Worm (Caenorhabditis elegans) whole organism, L3 larva: ENCODE data around the gene idpa-1.

Experiments
- R02D3.7 ChIP-seq: fragments of 150-350 bp; optimal IDR thresholded peaks from 2 replicates; lab custom pipeline; 2014; ENCODE audit warnings: missing biosample characterization, missing genetic modification characterization
- aly-2 ChIP-seq: fragments of 150-350 bp; optimal IDR thresholded peaks from 2 replicates; lab custom pipeline; 2014; ENCODE audit warnings: missing biosample characterization, missing genetic modification characterization
- ama-1 ChIP-seq: fragments of 150-350 bp; optimal IDR thresholded peaks from 2 replicates; lab custom pipeline; 2018
- ceh-16 ChIP-seq: sonication (generic microtip); optimal IDR thresholded peaks from 2 replicates; lab custom pipeline; 2017; ENCODE audit warnings: missing biosample characterization, missing genetic modification characterization
- ceh-28 ChIP-seq: fragments of 150-350 bp; optimal IDR thresholded peaks from 2 replicates; lab custom pipeline; 2014; ENCODE audit warnings: missing biosample characterization, missing genetic modification reagents, missing genetic modification characterization
- ceh-82 ChIP-seq: fragments of 150-350 bp; optimal IDR thresholded peaks from 2 replicates; lab custom pipeline; 2014; ENCODE audit warnings: missing biosample characterization, missing genetic modification characterization
- ceh-9 ChIP-seq: sonication (generic microtip); optimal IDR thresholded peaks from 2 replicates; lab custom pipeline; 2018; ENCODE audit warnings: missing biosample characterization, missing genetic modification characterization
- egl-27 ChIP-seq: sonication (generic microtip); optimal IDR thresholded peaks from 4 replicates; lab custom pipeline; 2017; ENCODE audit warnings: missing biosample characterization, missing genetic modification reagents, missing genetic modification characterization
- egl-5 ChIP-seq: fragments of 150-350 bp; optimal IDR thresholded peaks from 2 replicates; lab custom pipeline; 2017; ENCODE audit warnings: missing biosample characterization, missing genetic modification reagents, missing genetic modification characterization, inconsistent platforms
- elt-1 ChIP-seq: fragments of 150-350 bp; optimal IDR thresholded peaks from 2 replicates; lab custom pipeline; 2014; ENCODE audit warnings: missing biosample characterization, missing genetic modification characterization
- elt-2 ChIP-seq: sonication (generic microtip); optimal IDR thresholded peaks from 2 replicates; lab custom pipeline; 2016; ENCODE audit warnings: missing genetic modification reagents, mild to moderate bottlenecking, missing genetic modification characterization, missing compliant biosample characterization
- elt-3 ChIP-seq, 3 experiments: fragments of 150-350 bp in 1 of 3; sonication (generic microtip) in 2 of 3; optimal IDR thresholded peaks; 2 replicates in 2 of 3; 4 replicates in 1 of 3; lab custom pipeline; 2014 to 2017; ENCODE audit warnings: missing biosample characterization in 3 of 3, missing genetic modification characterization in 3 of 3
- eor-1 ChIP-seq, 2 experiments: fragments of 150-350 bp; optimal IDR thresholded peaks; 2 replicates each; lab custom pipeline; 2014 to 2018; ENCODE audit warnings: missing biosample characterization in 2 of 2, missing genetic modification characterization in 2 of 2
- fkh-2 ChIP-seq: fragments of 150-350 bp; optimal IDR thresholded peaks from 2 replicates; lab custom pipeline; 2014; ENCODE audit warnings: missing biosample characterization, missing genetic modification reagents, missing genetic modification characterization
- hmg-11 ChIP-seq: sonication (generic microtip); optimal IDR thresholded peaks from 2 replicates; lab custom pipeline; 2016; ENCODE audit warnings: missing genetic modification characterization, missing compliant biosample characterization
- jun-1 ChIP-seq: fragments of 150-350 bp; optimal IDR thresholded peaks from 2 replicates; lab custom pipeline; 2014; ENCODE audit warnings: missing biosample characterization, missing genetic modification reagents, missing genetic modification characterization
- lsy-12 ChIP-seq: sonication (generic microtip); optimal IDR thresholded peaks from 2 replicates; lab custom pipeline; 2016; ENCODE audit warnings: mild to moderate bottlenecking, missing genetic modification characterization, missing compliant biosample characterization
- mdl-1 ChIP-seq: fragments of 150-350 bp; optimal IDR thresholded peaks from 2 replicates; lab custom pipeline; 2014; ENCODE audit warnings: missing biosample characterization, missing genetic modification characterization
- mml-1 ChIP-seq: fragments of 150-350 bp; sonication (generic microtip); optimal IDR thresholded peaks from 3 replicates; lab custom pipeline; 2014; ENCODE audit warnings: missing biosample characterization, missing genetic modification characterization
- nfya-1 ChIP-seq: sonication (generic microtip); optimal IDR thresholded peaks from 2 replicates; lab custom pipeline; 2017; ENCODE audit warnings: missing genetic modification characterization, mild to moderate bottlenecking, missing compliant biosample characterization, antibody characterized with exemption, moderate library complexity; ENCODE audit not compliant: insufficient read depth
- nhr-11 ChIP-seq: fragments of 150-350 bp; optimal IDR thresholded peaks from 2 replicates; lab custom pipeline; 2014; ENCODE audit warnings: missing biosample characterization, missing genetic modification characterization
- nhr-12 ChIP-seq: fragments of 150-350 bp; optimal IDR thresholded peaks from 2 replicates; lab custom pipeline; 2014; ENCODE audit warnings: missing biosample characterization, missing genetic modification characterization
- nhr-23 ChIP-seq: fragments of 150-350 bp; optimal IDR thresholded peaks from 2 replicates; lab custom pipeline; 2014; ENCODE audit warnings: missing biosample characterization, missing genetic modification reagents, missing genetic modification characterization
- nhr-237 ChIP-seq: fragments of 150-350 bp; optimal IDR thresholded peaks from 2 replicates; lab custom pipeline; 2014; ENCODE audit warnings: missing biosample characterization, missing genetic modification characterization
- nhr-67 ChIP-seq: fragments of 150-350 bp; optimal IDR thresholded peaks from 2 replicates; lab custom pipeline; 2014; ENCODE audit warnings: missing biosample characterization, missing genetic modification characterization
- nhr-76 ChIP-seq: fragments of 150-350 bp; sonication (generic microtip); optimal IDR thresholded peaks from 5 replicates; lab custom pipeline; 2014; ENCODE audit warnings: missing biosample characterization, missing genetic modification characterization
- nhr-77 ChIP-seq: fragments of 150-350 bp; optimal IDR thresholded peaks from 2 replicates; lab custom pipeline; 2014; ENCODE audit warnings: missing biosample characterization, missing genetic modification characterization
- pha-4 ChIP-seq: fragments of 150-350 bp; optimal IDR thresholded peaks from 2 replicates; lab custom pipeline; 2014; ENCODE audit warnings: missing biosample characterization, missing genetic modification reagents, missing genetic modification characterization
- pqm-1 ChIP-seq: fragments of 150-350 bp; optimal IDR thresholded peaks from 2 replicates; lab custom pipeline; 2017; ENCODE audit warnings: missing biosample characterization, missing genetic modification characterization, inconsistent platforms
- sea-2 ChIP-seq: fragments of 150-350 bp; sonication (generic microtip); optimal IDR thresholded peaks from 4 replicates; lab custom pipeline; 2014; ENCODE audit warnings: missing biosample characterization, missing genetic modification reagents, missing genetic modification characterization
- skn-1 ChIP-seq: fragments of 150-350 bp; optimal IDR thresholded peaks from 2 replicates; lab custom pipeline; 2014; ENCODE audit warnings: missing biosample characterization, missing genetic modification characterization
- snpc-4 ChIP-seq: fragments of 150-350 bp; optimal IDR thresholded peaks from 2 replicates; lab custom pipeline; 2014; ENCODE audit warnings: missing biosample characterization, missing genetic modification characterization
- unc-39 ChIP-seq: sonication (generic microtip); optimal IDR thresholded peaks from 4 replicates; lab custom pipeline; 2017; ENCODE audit warnings: missing biosample characterization, missing genetic modification characterization
- unc-62 ChIP-seq: fragments of 150-350 bp; sonication (generic microtip); optimal IDR thresholded peaks from 4 replicates; lab custom pipeline; 2014; ENCODE audit warnings: missing biosample characterization, missing genetic modification reagents, missing genetic modification characterization
- ztf-11 ChIP-seq: fragments of 150-350 bp; optimal IDR thresholded peaks from 2 replicates; lab custom pipeline; 2014; ENCODE audit warnings: missing biosample characterization, missing genetic modification characterization
- ztf-4 ChIP-seq: fragments of 150-350 bp; optimal IDR thresholded peaks from 2 replicates; lab custom pipeline; 2014; ENCODE audit warnings: missing biosample characterization, missing genetic modification characterization

Gene idpa-1

ce11 chrIII:2870228-2870627 is 30.8 kb downstream of the idpa-1 start:
- TF ChIP-seq aly-2 (no peak), sea-2 (no peak), nhr-77 (tag; lab: Kevin White, UChicago) (no peak), nhr-67 (tag; lab: Kevin White, UChicago) (no peak), mdl-1 (no peak), ama-1 (lab: Kevin White, UChicago) (no peak), nhr-23 (tag; lab: Kevin White, UChicago) (no peak), nhr-11 (tag; lab: Kevin White, UChicago) (no peak), unc-62 (GFP tag; lab: Kevin White, UChicago) (no peak), egl-27 (no peak), hmg-11 (tag; lab: Kevin White, UChicago) (no peak), ztf-4 (tag; lab: Kevin White, UChicago) (no peak), pqm-1 (peak; percentile 86), jun-1 (tag; lab: Kevin White, UChicago) (peak; percentile 11), elt-2 (peak; percentile 94), eor-1 (tag; optimal IDR thresholded peaks at IDR 0.05; lab: Kevin White, UChicago) (no peak), nfya-1 (no peak), nhr-12 (tag; lab: Kevin White, UChicago) (no peak), pha-4 (peak; percentile 37), ceh-16 (tag; lab: Kevin White, UChicago) (no peak)
- TF ChIP-seq, all 47 proteins: peak for 4

- TF ChIP-seq nhr-76 (tag; lab: Kevin White, UChicago) (no peak), skn-1 (tag; lab: Kevin White, UChicago) (peak; percentile 27), mdl-1 (no peak), ceh-16 (tag; lab: Kevin White, UChicago) (no peak), R02D3.7 (tag; lab: Kevin White, UChicago) (no peak), nhr-23 (tag; lab: Kevin White, UChicago) (no peak), pha-4 (peak; percentile 67), unc-39 (tag; lab: Kevin White, UChicago) (no peak), ztf-4 (tag; lab: Kevin White, UChicago) (no peak), ceh-28 (tag; lab: Kevin White, UChicago) (no peak), ceh-82 (tag; lab: Kevin White, UChicago) (no peak), nhr-237 (no peak), fkh-2 (no peak), elt-2 (peak; percentile 69), aly-2 (no peak), unc-62 (GFP tag; lab: Kevin White, UChicago) (no peak), eor-1 (tag; optimal IDR thresholded peaks at IDR 0.05; lab: Kevin White, UChicago) (no peak), ztf-11 (tag; lab: Kevin White, UChicago) (no peak), elt-1 (tag; lab: Kevin White, UChicago) (no peak), nhr-77 (tag; lab: Kevin White, UChicago) (no peak), pqm-1 (peak; percentile 49), lsy-12 (tag; lab: Kevin White, UChicago) (no peak)
Observed at ce11 chrIII:2869512-2869911, 31.5 kb downstream of the idpa-1 start.

ce11 chrIII:2869033-2869432 is 32.0 kb downstream of the idpa-1 start:
- TF ChIP-seq elt-3 (tag; optimal IDR thresholded peaks at IDR 0.05; lab: Kevin White, UChicago) (peak in 1 of 3 experiments; percentile 16), unc-39 (tag; lab: Kevin White, UChicago) (no peak), nhr-23 (tag; lab: Kevin White, UChicago) (peak; percentile 21)

ce11 chrIII:2868416-2868815 is 32.6 kb downstream of the idpa-1 start:
- TF ChIP-seq egl-27 (no peak), egl-5 (no peak), nfya-1 (peak; percentile 56), elt-1 (tag; lab: Kevin White, UChicago) (no peak), ceh-82 (tag; lab: Kevin White, UChicago) (no peak), snpc-4 (tag; lab: Kevin White, UChicago) (no peak)

- TF ChIP-seq ceh-9 (tag; lab: Kevin White, UChicago) (no peak), eor-1 (tag; optimal IDR thresholded peaks at IDR 0.05; lab: Kevin White, UChicago) (no peak), nfya-1 (no peak), mml-1 (tag; lab: Kevin White, UChicago) (no peak), snpc-4 (tag; lab: Kevin White, UChicago) (no peak), nhr-77 (tag; lab: Kevin White, UChicago) (no peak), elt-1 (tag; lab: Kevin White, UChicago) (no peak), nhr-11 (tag; lab: Kevin White, UChicago) (no peak), nhr-76 (tag; lab: Kevin White, UChicago) (no peak), unc-62 (GFP tag; lab: Kevin White, UChicago) (no peak)
Observed at ce11 chrIII:2866597-2866996, 34.4 kb downstream of the idpa-1 start.
